Worm (Caenorhabditis elegans) whole organism, mixed stage, embryonic: Measurements from ENCODE around the gene fdgt-2.

Source experiments
- M03D4.4 ChIP-seq: sonication (generic microtip); optimal IDR thresholded peaks from 2 replicates; lab custom pipeline; 2017; ENCODE audit warnings: mild to moderate bottlenecking, missing genetic modification characterization, missing compliant biosample characterization
- bed-3 ChIP-seq: fragments of 200-800 bp; sonication (Bioruptor generic); optimal IDR thresholded peaks from 3 replicates; lab custom pipeline; 2018; ENCODE audit warnings: mild to moderate bottlenecking, missing genetic modification characterization, moderate library complexity, missing compliant biosample characterization
- blmp-1 ChIP-seq: fragments of 150-350 bp; optimal IDR thresholded peaks from 2 replicates; lab custom pipeline; 2014; ENCODE audit warnings: missing biosample characterization, missing genetic modification characterization
- ceh-39 ChIP-seq: fragments of 150-350 bp; optimal IDR thresholded peaks from 2 replicates; lab custom pipeline; 2014; ENCODE audit warnings: missing biosample characterization, missing genetic modification characterization
- ceh-43 ChIP-seq: fragments of 200-800 bp; sonication (Bioruptor generic); optimal IDR thresholded peaks from 2 replicates; lab custom pipeline; 2018; ENCODE audit warnings: mild to moderate bottlenecking, missing genetic modification characterization, moderate library complexity, missing compliant biosample characterization
- ceh-83 ChIP-seq: fragments of 200-800 bp; sonication (Bioruptor generic); optimal IDR thresholded peaks from 2 replicates; lab custom pipeline; 2018; ENCODE audit warnings: mild to moderate bottlenecking, missing genetic modification characterization, missing compliant biosample characterization
- cnd-1 ChIP-seq: fragments of 200-800 bp; sonication (Bioruptor generic); optimal IDR thresholded peaks from 2 replicates; lab custom pipeline; 2018; ENCODE audit warnings: mild to moderate bottlenecking, missing genetic modification characterization, missing compliant biosample characterization
- drap-1 ChIP-seq: fragments of 200-800 bp; sonication (Bioruptor generic); optimal IDR thresholded peaks from 3 replicates; lab custom pipeline; 2018; ENCODE audit warnings: mild to moderate bottlenecking, missing genetic modification characterization, missing compliant biosample characterization
- elt-1 ChIP-seq: sonication (generic microtip); optimal IDR thresholded peaks from 2 replicates; lab custom pipeline; 2017; ENCODE audit warnings: missing genetic modification characterization, mild to moderate bottlenecking, missing compliant biosample characterization, antibody characterized with exemption, moderate library complexity, borderline replicate concordance; ENCODE audit not compliant: insufficient read depth
- elt-3 ChIP-seq: fragments of 150-350 bp; optimal IDR thresholded peaks from 2 replicates; lab custom pipeline; 2014; ENCODE audit warnings: missing biosample characterization, missing genetic modification characterization
- flh-1 ChIP-seq: fragments of 200-800 bp; sonication (Bioruptor generic); optimal IDR thresholded peaks from 2 replicates; lab custom pipeline; 2018; ENCODE audit warnings: mild to moderate bottlenecking, missing genetic modification characterization, moderate library complexity, missing compliant biosample characterization
- ham-2 ChIP-seq: fragments of 200-800 bp; sonication (Bioruptor generic); optimal IDR thresholded peaks from 2 replicates; lab custom pipeline; 2018; ENCODE audit warnings: mild to moderate bottlenecking, missing genetic modification characterization, missing compliant biosample characterization
- hlh-1 ChIP-seq: fragments of 150-350 bp; optimal IDR thresholded peaks from 2 replicates; lab custom pipeline; 2014; ENCODE audit warnings: missing biosample characterization, missing genetic modification reagents, missing genetic modification characterization
- lin-13 ChIP-seq: fragments of 150-350 bp; optimal IDR thresholded peaks from 2 replicates; lab custom pipeline; 2014; ENCODE audit warnings: missing biosample characterization, missing genetic modification characterization
- lin-32 ChIP-seq: fragments of 200-800 bp; sonication (Bioruptor generic); optimal IDR thresholded peaks from 2 replicates; lab custom pipeline; 2018; ENCODE audit warnings: mild to moderate bottlenecking, missing genetic modification characterization, missing compliant biosample characterization
- lsy-2 ChIP-seq: fragments of 150-350 bp; optimal IDR thresholded peaks from 2 replicates; lab custom pipeline; 2014; ENCODE audit warnings: missing biosample characterization, missing genetic modification characterization
- mep-1 ChIP-seq: fragments of 150-350 bp; optimal IDR thresholded peaks from 2 replicates; lab custom pipeline; 2017; ENCODE audit warnings: missing biosample characterization, missing genetic modification reagents, missing genetic modification characterization, inconsistent platforms
- mls-2 ChIP-seq: sonication (generic microtip); optimal IDR thresholded peaks from 2 replicates; lab custom pipeline; 2016; ENCODE audit warnings: mild to moderate bottlenecking, missing genetic modification characterization, moderate library complexity, missing compliant biosample characterization
- nhr-12 ChIP-seq: fragments of 150-350 bp; optimal IDR thresholded peaks from 2 replicates; lab custom pipeline; 2014; ENCODE audit warnings: missing biosample characterization, missing genetic modification characterization
- nhr-2 ChIP-seq: fragments of 150-350 bp; optimal IDR thresholded peaks from 2 replicates; lab custom pipeline; 2014; ENCODE audit warnings: missing biosample characterization, missing genetic modification characterization
- nhr-237 ChIP-seq: fragments of 150-350 bp; optimal IDR thresholded peaks from 2 replicates; lab custom pipeline; 2014; ENCODE audit warnings: missing biosample characterization, missing genetic modification characterization
- nhr-28 ChIP-seq: fragments of 150-350 bp; optimal IDR thresholded peaks from 2 replicates; lab custom pipeline; 2014; ENCODE audit warnings: missing biosample characterization, missing genetic modification characterization
- nhr-76 ChIP-seq: sonication (generic microtip); optimal IDR thresholded peaks from 2 replicates; lab custom pipeline; 2017; ENCODE audit warnings: missing biosample characterization, missing genetic modification characterization
- pha-4 ChIP-seq: fragments of 150-350 bp; optimal IDR thresholded peaks from 2 replicates; lab custom pipeline; 2018; ENCODE audit warnings: missing biosample characterization, missing genetic modification reagents, missing genetic modification characterization
- snpc-4 ChIP-seq: fragments of 150-350 bp; optimal IDR thresholded peaks from 2 replicates; lab custom pipeline; 2014; ENCODE audit warnings: missing biosample characterization, missing genetic modification characterization
- sptf-1 ChIP-seq: sonication (generic microtip); optimal IDR thresholded peaks from 2 replicates; lab custom pipeline; 2017; ENCODE audit warnings: mild to moderate bottlenecking, missing genetic modification characterization, moderate library complexity, missing compliant biosample characterization
- unc-120 ChIP-seq: sonication (generic microtip); optimal IDR thresholded peaks from 2 replicates; lab custom pipeline; 2017; ENCODE audit warnings: missing genetic modification characterization, missing compliant biosample characterization; ENCODE audit not compliant: poor library complexity, severe bottlenecking
- unc-39 ChIP-seq: fragments of 150-350 bp; optimal IDR thresholded peaks from 2 replicates; lab custom pipeline; 2014; ENCODE audit warnings: missing biosample characterization, missing genetic modification characterization
- unc-62 ChIP-seq: fragments of 150-350 bp; optimal IDR thresholded peaks from 2 replicates; lab custom pipeline; 2014; ENCODE audit warnings: missing biosample characterization, missing genetic modification reagents, missing genetic modification characterization
- zip-8 ChIP-seq: fragments of 150-350 bp; optimal IDR thresholded peaks from 2 replicates; lab custom pipeline; 2014; ENCODE audit warnings: missing biosample characterization, missing genetic modification characterization
- ztf-11 ChIP-seq: fragments of 150-350 bp; optimal IDR thresholded peaks from 2 replicates; lab custom pipeline; 2014; ENCODE audit warnings: missing biosample characterization, missing genetic modification characterization

The fdgt-2 gene

DNA sequence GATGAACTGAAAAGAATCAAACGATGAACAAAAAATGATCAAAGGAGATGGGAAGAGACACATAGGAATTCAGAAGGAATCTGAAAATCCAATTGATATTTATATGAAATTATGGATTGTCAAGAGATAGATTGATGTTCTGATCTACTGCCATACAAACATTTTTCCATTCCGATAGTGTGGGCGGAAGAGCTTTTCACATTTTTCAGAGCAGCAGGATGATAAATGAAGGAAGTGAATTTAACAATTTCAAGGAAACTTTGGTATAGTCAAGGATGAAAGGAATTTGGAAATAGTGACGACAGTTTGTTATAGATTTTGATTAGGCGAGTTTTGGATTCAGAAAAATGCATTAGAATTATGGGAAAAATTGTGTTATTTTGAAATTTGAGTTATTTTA is 12.1 kb upstream of the fdgt-2 start, which contains the start of gene ubc-24:
ubc-24 (plus strand) TSS at position 301 of the 400 bp plus-strand sequence.
- TF ChIP-seq nhr-28 (tag; lab: Kevin White, UChicago), result no peak
- no peak for TF ChIP-seq unc-120 (tag; lab: Kevin White, UChicago)
- no peak for TF ChIP-seq elt-3 (tag; lab: Kevin White, UChicago)
- no peak for TF ChIP-seq nhr-2 (tag; lab: Kevin White, UChicago)
- no peak for TF ChIP-seq ham-2 (GFP tag; lab: Kevin White, UChicago)
- no peak for TF ChIP-seq lin-32 (GFP tag; lab: Kevin White, UChicago)
- TF ChIP-seq ceh-83 (GFP tag; lab: Kevin White, UChicago), result no peak
- no peak for TF ChIP-seq blmp-1
- no peak for TF ChIP-seq M03D4.4
- TF ChIP-seq hlh-1, result no peak
- no peak for TF ChIP-seq nhr-237 (tag; lab: Kevin White, UChicago)
- no peak for TF ChIP-seq snpc-4 (tag; lab: Kevin White, UChicago)

DNA sequence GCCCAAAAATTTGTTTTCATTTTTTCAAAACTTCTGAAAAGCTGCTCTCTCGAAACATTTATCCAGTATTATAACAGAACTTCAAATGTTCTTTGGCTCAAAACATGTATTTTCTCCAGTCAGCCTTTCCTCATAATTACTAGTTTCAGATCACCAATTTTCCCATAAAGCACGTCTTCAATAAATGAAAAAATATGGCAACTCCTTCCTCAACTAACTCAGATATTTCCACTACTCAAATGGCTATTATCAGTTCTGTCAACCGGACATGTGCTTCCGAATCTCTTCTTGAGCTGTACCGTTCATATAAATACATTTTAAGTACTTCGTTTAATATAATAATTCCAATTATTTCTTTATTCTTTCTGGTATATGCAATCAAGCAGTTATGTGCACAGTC is 9.9 kb upstream of the fdgt-2 start, which contains the start of gene sra-13:
sra-13 (plus strand) TSS at position 195 of the 400 bp plus-strand sequence.
- TF ChIP-seq zip-8 (tag; lab: Kevin White, UChicago) (no peak), nhr-12 (tag; lab: Kevin White, UChicago) (no peak), drap-1 (GFP tag; lab: Kevin White, UChicago) (no peak), bed-3 (GFP tag; lab: Kevin White, UChicago) (no peak), lin-13 (no peak)
- TF ChIP-seq, all 35 proteins: peak for 0

DNA sequence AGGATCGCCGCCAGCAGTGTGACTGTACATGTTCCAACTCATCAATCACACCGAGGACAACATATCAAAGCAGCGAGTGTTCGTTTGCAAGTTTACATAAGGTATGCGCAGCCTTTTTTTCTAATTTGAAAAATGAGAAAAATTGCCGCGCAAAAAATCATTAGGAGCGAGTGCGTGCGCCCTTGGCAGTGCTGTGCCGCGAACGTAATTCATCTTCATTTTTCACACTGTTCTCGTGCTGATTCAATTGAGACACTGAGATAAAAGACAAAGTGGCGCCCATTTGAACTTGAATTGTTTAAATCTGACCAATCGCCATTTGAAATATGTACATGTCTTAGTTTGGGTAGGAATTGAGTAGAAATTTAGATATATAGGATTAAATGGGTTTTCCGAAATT is 7.9 kb upstream of the fdgt-2 start:
- TF ChIP-seq ham-2 (GFP tag; lab: Kevin White, UChicago), result no peak
- TF ChIP-seq nhr-2 (tag; lab: Kevin White, UChicago), result no peak
- TF ChIP-seq ceh-39 (tag; lab: Kevin White, UChicago), result no peak
- no peak for TF ChIP-seq nhr-12 (tag; lab: Kevin White, UChicago)
- no peak for TF ChIP-seq nhr-237 (tag; lab: Kevin White, UChicago)
- TF ChIP-seq nhr-76 (tag; lab: Kevin White, UChicago), result no peak
- no peak for TF ChIP-seq cnd-1 (tag; lab: Kevin White, UChicago)
- TF ChIP-seq ceh-83 (GFP tag; lab: Kevin White, UChicago), result no peak
- TF ChIP-seq sptf-1 (tag; lab: Kevin White, UChicago), result no peak
- TF ChIP-seq M03D4.4, result no peak

DNA sequence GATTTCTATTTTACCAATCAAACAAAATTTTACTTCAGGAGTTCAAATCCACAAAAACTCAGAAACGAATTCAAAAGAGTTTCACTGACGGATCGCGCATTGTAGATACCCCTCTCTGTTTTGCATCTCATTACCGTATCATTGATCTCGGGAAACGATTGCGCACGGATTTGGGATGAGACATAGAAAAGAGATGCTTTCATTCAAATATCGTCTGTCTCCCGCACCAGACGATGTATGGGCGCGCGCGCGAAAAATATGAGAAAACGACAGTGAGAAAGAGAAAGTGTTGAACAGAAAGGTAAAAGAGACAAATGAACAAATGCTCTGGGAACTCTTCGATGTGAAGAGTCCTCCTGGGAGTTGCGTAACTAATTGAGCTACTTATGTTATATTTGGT is 6.4 kb upstream of the fdgt-2 start:
- TF ChIP-seq zip-8 (tag; lab: Kevin White, UChicago), result peak; percentile 77
- TF ChIP-seq unc-39 (tag; lab: Kevin White, UChicago), result no peak
- no peak for TF ChIP-seq cnd-1 (tag; lab: Kevin White, UChicago)
- no peak for TF ChIP-seq hlh-1
- no peak for TF ChIP-seq nhr-237 (tag; lab: Kevin White, UChicago)
- TF ChIP-seq lin-13, result no peak
- TF ChIP-seq nhr-2 (tag; lab: Kevin White, UChicago), result no peak
- TF ChIP-seq ceh-43 (GFP tag; lab: Kevin White, UChicago), result no peak
- TF ChIP-seq ceh-83 (GFP tag; lab: Kevin White, UChicago), result no peak
- TF ChIP-seq blmp-1, result peak; percentile 7
- TF ChIP-seq unc-62 (GFP tag; lab: Kevin White, UChicago), result no peak
- TF ChIP-seq snpc-4 (tag; lab: Kevin White, UChicago), result no peak
- TF ChIP-seq lsy-2 (tag; lab: Kevin White, UChicago), result no peak
- TF ChIP-seq ceh-39 (tag; lab: Kevin White, UChicago), result no peak
- no peak for TF ChIP-seq ham-2 (GFP tag; lab: Kevin White, UChicago)
- peak; percentile 84 for TF ChIP-seq elt-1 (tag; lab: Kevin White, UChicago)
- no peak for TF ChIP-seq mep-1 (tag; lab: Kevin White, UChicago)
- TF ChIP-seq bed-3 (GFP tag; lab: Kevin White, UChicago), result no peak
- no peak for TF ChIP-seq ztf-11
- no peak for TF ChIP-seq lin-32 (GFP tag; lab: Kevin White, UChicago)
- no peak for TF ChIP-seq nhr-12 (tag; lab: Kevin White, UChicago)
- no peak for TF ChIP-seq sptf-1 (tag; lab: Kevin White, UChicago)
- TF ChIP-seq drap-1 (GFP tag; lab: Kevin White, UChicago), result no peak
- TF ChIP-seq M03D4.4, result no peak
- TF ChIP-seq flh-1 (GFP tag; lab: Kevin White, UChicago), result no peak

DNA sequence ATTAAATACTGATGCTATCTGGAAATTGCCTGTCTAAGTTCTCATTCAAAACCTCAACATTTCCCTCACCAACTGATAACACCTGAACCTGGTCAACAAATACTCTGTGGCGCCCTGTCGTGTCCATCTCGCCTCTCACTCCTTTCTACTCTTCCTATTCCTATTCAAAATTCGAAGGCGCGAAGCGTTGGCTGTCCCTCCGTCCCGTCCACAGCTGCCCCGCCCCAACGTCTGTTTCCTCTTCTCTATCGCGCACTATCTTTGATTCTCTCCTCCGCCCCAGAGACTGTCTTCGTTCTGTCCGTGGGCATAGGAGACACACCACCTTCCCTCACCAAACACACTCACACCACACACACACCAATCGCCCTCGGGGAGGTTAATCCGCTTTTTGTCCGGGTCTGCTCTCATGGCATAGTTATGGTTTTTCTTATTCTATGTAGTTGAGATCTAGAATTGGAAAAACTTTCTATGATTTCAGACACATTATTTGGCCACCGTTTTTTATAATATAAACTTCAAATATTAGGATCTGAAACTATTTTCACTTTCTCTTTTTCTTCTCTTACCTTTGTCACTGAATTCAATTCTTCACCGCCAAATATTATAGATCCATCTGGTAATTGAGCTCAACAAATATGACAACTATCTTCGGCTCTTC is 5.2 kb upstream of the fdgt-2 start, which contains the start of gene efl-3:
efl-3 (plus strand) TSS at position 611 of the 661 bp plus-strand sequence.
- no peak for TF ChIP-seq ham-2 (GFP tag; lab: Kevin White, UChicago)
- peak; percentile 20 for TF ChIP-seq lin-13
- TF ChIP-seq unc-120 (tag; lab: Kevin White, UChicago), result no peak
- TF ChIP-seq nhr-28 (tag; lab: Kevin White, UChicago), result no peak
- peak; percentile 86 for TF ChIP-seq nhr-2 (tag; lab: Kevin White, UChicago)
- TF ChIP-seq sptf-1 (tag; lab: Kevin White, UChicago), result peak; percentile 51
- TF ChIP-seq mep-1 (tag; lab: Kevin White, UChicago), result peak; percentile 31
- TF ChIP-seq pha-4 (tag; lab: Kevin White, UChicago), result no peak
- TF ChIP-seq nhr-237 (tag; lab: Kevin White, UChicago), result no peak
- no peak for TF ChIP-seq unc-62 (GFP tag; lab: Kevin White, UChicago)
- TF ChIP-seq mls-2 (tag; lab: Kevin White, UChicago), result peak; percentile 41
- peak; percentile 19 for TF ChIP-seq hlh-1
- TF ChIP-seq elt-1 (tag; lab: Kevin White, UChicago), result no peak
- no peak for TF ChIP-seq nhr-12 (tag; lab: Kevin White, UChicago)
- TF ChIP-seq blmp-1, result no peak
- peak; percentile 70 for TF ChIP-seq cnd-1 (tag; lab: Kevin White, UChicago)
- TF ChIP-seq M03D4.4, result no peak
- no peak for TF ChIP-seq ztf-11
